Worm (Caenorhabditis elegans) whole organism, young adult: ENCODE measurements around the gene ttr-42.

Source experiments
- D2030.7 ChIP-seq: fragments of 200-800 bp; sonication (Bioruptor generic); IDR thresholded peaks from 2 replicates; pipeline ENCODE4 v1.3.6; 2022; ENCODE audit warnings: missing genetic modification reagents, missing genetic modification characterization, missing compliant biosample characterization
- F23B12.7 ChIP-seq: sonication (generic microtip); optimal IDR thresholded peaks from 2 replicates; lab custom pipeline; 2017; ENCODE audit warnings: missing genetic modification characterization, mild to moderate bottlenecking, missing compliant biosample characterization, antibody characterized with exemption, moderate library complexity; ENCODE audit not compliant: insufficient read depth
- F52B5.7 ChIP-seq: sonication (generic microtip); optimal IDR thresholded peaks from 2 replicates; lab custom pipeline; 2016; ENCODE audit warnings: mild to moderate bottlenecking, missing genetic modification characterization, missing compliant biosample characterization
- K12H6.12 ChIP-seq: fragments of 200-800 bp; sonication (Bioruptor generic); optimal IDR thresholded peaks from 2 replicates; lab custom pipeline; 2018; ENCODE audit warnings: mild to moderate bottlenecking, missing genetic modification characterization, missing compliant biosample characterization
- T07F8.4 ChIP-seq: sonication (generic microtip); optimal IDR thresholded peaks from 2 replicates; lab custom pipeline; 2016; ENCODE audit warnings: mild to moderate bottlenecking, missing genetic modification characterization, moderate library complexity, missing compliant biosample characterization
- Y53F4B.3 ChIP-seq: fragments of 200-800 bp; sonication (Bioruptor generic); IDR thresholded peaks from 2 replicates; pipeline ENCODE4 v1.3.6; 2022; ENCODE audit warnings: missing genetic modification reagents, missing genetic modification characterization, missing compliant biosample characterization
- Y79H2A.3 ChIP-seq: fragments of 200-800 bp; sonication (Bioruptor generic); conservative IDR thresholded peaks from 2 replicates; pipeline ENCODE4 v1.3.6; 2022; ENCODE audit warnings: missing genetic modification reagents, missing genetic modification characterization, missing compliant biosample characterization
- Y95B8A.8 ChIP-seq: fragments of 200-800 bp; sonication (Bioruptor generic); IDR thresholded peaks from 2 replicates; pipeline ENCODE4 v1.3.6; 2022; ENCODE audit warnings: missing genetic modification reagents, missing genetic modification characterization, missing compliant biosample characterization
- aptf-2 ChIP-seq: fragments of 200-800 bp; sonication (Bioruptor generic); conservative IDR thresholded peaks from 2 replicates; pipeline ENCODE4 v1.3.6; 2022; ENCODE audit warnings: missing genetic modification reagents, missing genetic modification characterization, missing compliant biosample characterization
- aptf-3 ChIP-seq: fragments of 200-800 bp; sonication (Bioruptor generic); IDR thresholded peaks from 2 replicates; pipeline ENCODE4 v1.3.6; 2022; ENCODE audit warnings: missing genetic modification characterization, missing compliant biosample characterization
- atf-7 ChIP-seq: sonication (generic microtip); optimal IDR thresholded peaks from 2 replicates; lab custom pipeline; 2017; ENCODE audit warnings: mild to moderate bottlenecking, missing genetic modification characterization, missing compliant biosample characterization
- athp-1 ChIP-seq: sonication (generic microtip); optimal IDR thresholded peaks from 2 replicates; lab custom pipeline; 2017; ENCODE audit warnings: mild to moderate bottlenecking, missing genetic modification characterization, missing compliant biosample characterization
- attf-5 ChIP-seq: fragments of 200-800 bp; sonication (Bioruptor generic); optimal IDR thresholded peaks from 2 replicates; lab custom pipeline; 2018; ENCODE audit warnings: mild to moderate bottlenecking, missing genetic modification characterization, missing compliant biosample characterization
- ccch-3 ChIP-seq: fragments of 200-800 bp; sonication (Bioruptor generic); optimal IDR thresholded peaks from 2 replicates; lab custom pipeline; 2018; ENCODE audit warnings: mild to moderate bottlenecking, missing genetic modification characterization, missing compliant biosample characterization
- cebp-2 ChIP-seq: fragments of 200-800 bp; sonication (Bioruptor generic); IDR thresholded peaks from 2 replicates; pipeline ENCODE4 v1.3.6; 2022; ENCODE audit warnings: missing genetic modification characterization, missing compliant biosample characterization
- chd-7 ChIP-seq: sonication (generic microtip); optimal IDR thresholded peaks from 2 replicates; lab custom pipeline; 2016; ENCODE audit warnings: mild to moderate bottlenecking, missing genetic modification characterization, moderate library complexity, missing compliant biosample characterization
- dpff-1 ChIP-seq: sonication (generic microtip); optimal IDR thresholded peaks from 2 replicates; lab custom pipeline; 2017; ENCODE audit warnings: mild to moderate bottlenecking, missing genetic modification characterization, missing compliant biosample characterization
- dpl-1 ChIP-seq: fragments of 150-350 bp; optimal IDR thresholded peaks from 2 replicates; lab custom pipeline; 2014; ENCODE audit warnings: missing biosample characterization, missing genetic modification reagents, missing genetic modification characterization
- egl-18 ChIP-seq: fragments of 200-800 bp; sonication (Bioruptor generic); IDR thresholded peaks from 2 replicates; pipeline ENCODE4 v1.3.6; 2022; ENCODE audit warnings: missing genetic modification reagents, missing genetic modification characterization, missing compliant biosample characterization
- egrh-3 ChIP-seq: fragments of 200-800 bp; sonication (Bioruptor generic); IDR thresholded peaks from 2 replicates; pipeline ENCODE4 v1.3.6; 2022; ENCODE audit warnings: missing genetic modification reagents, missing genetic modification characterization, missing compliant biosample characterization
- gei-17 ChIP-seq: fragments of 200-800 bp; sonication (Bioruptor generic); optimal IDR thresholded peaks from 2 replicates; lab custom pipeline; 2018; ENCODE audit warnings: mild to moderate bottlenecking, missing genetic modification characterization, missing compliant biosample characterization
- hlh-12 ChIP-seq: sonication (generic microtip); optimal IDR thresholded peaks from 2 replicates; lab custom pipeline; 2016; ENCODE audit warnings: missing genetic modification characterization, missing compliant biosample characterization
- hlh-26 ChIP-seq: fragments of 200-800 bp; sonication (Bioruptor generic); conservative IDR thresholded peaks from 2 replicates; pipeline ENCODE4 v1.3.6; 2022; ENCODE audit warnings: missing genetic modification reagents, missing genetic modification characterization, missing compliant biosample characterization
- hmg-1.2 ChIP-seq: fragments of 200-800 bp; sonication (Bioruptor generic); IDR thresholded peaks from 2 replicates; pipeline ENCODE4 v1.3.6; 2022; ENCODE audit warnings: missing genetic modification reagents, missing genetic modification characterization, missing compliant biosample characterization
- lin-40 ChIP-seq: sonication (generic microtip); optimal IDR thresholded peaks from 2 replicates; lab custom pipeline; 2016; ENCODE audit warnings: missing genetic modification characterization, mild to moderate bottlenecking, missing compliant biosample characterization, missing genotype, missing genetic modification reagents
- lsl-1 ChIP-seq: fragments of 200-800 bp; sonication (Bioruptor generic); optimal IDR thresholded peaks from 2 replicates; lab custom pipeline; 2018; ENCODE audit warnings: mild to moderate bottlenecking, missing genetic modification characterization, moderate library complexity, missing compliant biosample characterization
- madf-10 ChIP-seq: sonication (generic microtip); optimal IDR thresholded peaks from 2 replicates; lab custom pipeline; 2016; ENCODE audit warnings: mild to moderate bottlenecking, missing genetic modification characterization, missing compliant biosample characterization
- madf-8 ChIP-seq: fragments of 200-800 bp; sonication (Bioruptor generic); conservative IDR thresholded peaks from 2 replicates; pipeline ENCODE4 v1.3.6; 2022; ENCODE audit warnings: missing genetic modification reagents, missing genetic modification characterization, missing compliant biosample characterization
- nfya-1 ChIP-seq: sonication (generic microtip); optimal IDR thresholded peaks from 2 replicates; lab custom pipeline; 2017; ENCODE audit warnings: antibody characterized with exemption, missing compliant biosample characterization, missing genetic modification characterization, borderline replicate concordance; ENCODE audit not compliant: insufficient read depth
- nhr-80 ChIP-seq: sonication (generic microtip); optimal IDR thresholded peaks from 2 replicates; lab custom pipeline; 2016; ENCODE audit warnings: missing genetic modification characterization, missing compliant biosample characterization
- rec-8 ChIP-seq, 2 experiments: sonication (generic microtip); optimal IDR thresholded peaks; 2 replicates each; lab custom pipeline; 2016; ENCODE audit warnings: mild to moderate bottlenecking in 2 of 2, missing genetic modification characterization in 2 of 2, missing genetic modification reagents in 2 of 2, missing genotype in 2 of 2, missing biosample characterization in 1 of 2, missing compliant biosample characterization in 1 of 2, moderate library complexity in 1 of 2
- rpc-1 ChIP-seq, 2 experiments: fragments of 150-350 bp in 1 of 2; sonication (generic microtip) in 1 of 2; optimal IDR thresholded peaks; 2 replicates each; lab custom pipeline; 2014 to 2018; ENCODE audit warnings: missing biosample characterization in 1 of 2, missing genetic modification characterization in 1 of 2, missing genetic modification reagents in 1 of 2, missing genotype in 1 of 2
- sdz-38 ChIP-seq: sonication (generic microtip); optimal IDR thresholded peaks from 2 replicates; lab custom pipeline; 2016; ENCODE audit warnings: missing genotype, missing genetic modification characterization, missing compliant biosample characterization
- sea-2 ChIP-seq: fragments of 200-800 bp; sonication (Bioruptor generic); IDR thresholded peaks from 2 replicates; pipeline ENCODE4 v1.3.6; 2022; ENCODE audit warnings: missing genetic modification characterization, missing compliant biosample characterization
- snpc-1.3 ChIP-seq: sonication (generic microtip); optimal IDR thresholded peaks from 2 replicates; lab custom pipeline; 2017; ENCODE audit warnings: missing genetic modification characterization, mild to moderate bottlenecking, missing compliant biosample characterization, antibody characterized with exemption, moderate library complexity, missing genotype, missing genetic modification reagents; ENCODE audit not compliant: insufficient read depth
- snpc-4 ChIP-seq, 5 experiments: fragments of 150-350 bp in 1 of 5; sonication (generic microtip) in 4 of 5; optimal IDR thresholded peaks; 2 replicates each; lab custom pipeline; 2014 to 2018; ENCODE audit warnings: missing genetic modification characterization in 5 of 5, missing biosample characterization in 3 of 5, antibody characterized with exemption in 2 of 5, mild to moderate bottlenecking in 2 of 5, missing compliant biosample characterization in 2 of 5, missing genotype in 2 of 5, moderate library complexity in 2 of 5, missing genetic modification reagents in 1 of 5
- tlf-1 ChIP-seq: fragments of 200-800 bp; sonication (Bioruptor generic); optimal IDR thresholded peaks from 2 replicates; lab custom pipeline; 2018; ENCODE audit warnings: mild to moderate bottlenecking, missing genetic modification characterization, missing compliant biosample characterization
- zfh-2 ChIP-seq: fragments of 200-800 bp; sonication (Bioruptor generic); conservative IDR thresholded peaks from 2 replicates; pipeline ENCODE4 v1.3.6; 2022; ENCODE audit warnings: missing genetic modification reagents, missing genetic modification characterization, missing compliant biosample characterization
- zim-3 ChIP-seq: sonication (generic microtip); optimal IDR thresholded peaks from 2 replicates; lab custom pipeline; 2017; ENCODE audit warnings: mild to moderate bottlenecking, missing genetic modification characterization, moderate library complexity, missing compliant biosample characterization
- ztf-18 ChIP-seq: sonication (generic microtip); optimal IDR thresholded peaks from 2 replicates; lab custom pipeline; 2016; ENCODE audit warnings: missing genotype, mild to moderate bottlenecking, missing genetic modification characterization, missing compliant biosample characterization
- ztf-28 ChIP-seq: fragments of 200-800 bp; sonication (Bioruptor generic); IDR thresholded peaks from 2 replicates; pipeline ENCODE4 v1.3.6; 2022; ENCODE audit warnings: missing genetic modification reagents, missing genetic modification characterization, missing compliant biosample characterization

The ttr-42 gene

ce11 chrX:2549322-2549721, 28.2 kb upstream of the ttr-42 start (continued):
- TF ChIP-seq Y79H2A.3 (GFP tag; lab: Robert Waterston, UW) (no peak), tlf-1 (GFP tag; lab: Kevin White, UChicago) (peak; percentile 33)

DNA sequence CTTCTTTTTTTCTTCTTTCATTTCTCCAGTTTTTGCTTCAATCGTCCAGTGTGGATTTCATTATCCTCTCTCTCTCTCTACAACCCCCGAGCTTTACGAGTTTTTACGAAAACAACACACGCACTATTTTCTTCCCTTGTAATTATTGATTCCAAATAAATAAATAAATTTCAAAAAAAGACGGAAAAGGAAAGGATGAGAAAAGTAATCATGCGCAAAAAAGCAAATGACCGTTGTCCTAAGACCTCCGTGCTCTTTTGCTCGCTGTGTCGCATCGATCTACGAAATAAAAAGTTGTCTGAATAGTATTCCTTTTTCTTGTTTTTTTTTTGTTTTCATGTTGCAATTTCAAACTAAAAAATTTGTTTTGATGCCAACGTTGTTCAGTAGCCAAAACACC, 26.9 kb upstream of the ttr-42 start:
- TF ChIP-seq rec-8 (tag; optimal IDR thresholded peaks at IDR 0.05; lab: Kevin White, UChicago), result no peak
- TF ChIP-seq dpl-1 (GFP tag; lab: Kevin White, UChicago), result no peak
- TF ChIP-seq lin-40 (tag; lab: Kevin White, UChicago), result no peak
- no peak for TF ChIP-seq T07F8.4 (tag; lab: Kevin White, UChicago)
- TF ChIP-seq K12H6.12, result no peak
- no peak for TF ChIP-seq aptf-3
- no peak for TF ChIP-seq ccch-3
- TF ChIP-seq zim-3 (tag; lab: Kevin White, UChicago), result no peak
- no peak for TF ChIP-seq chd-7
- TF ChIP-seq snpc-4 (GFP tag; optimal IDR thresholded peaks at IDR 0.05; lab: Kevin White, UChicago), result no peak
- no peak for TF ChIP-seq snpc-4 (tag; optimal IDR thresholded peaks at IDR 0.05; lab: Kevin White, UChicago)
- TF ChIP-seq egl-18 (GFP tag; lab: Robert Waterston, UW), result no peak
- TF ChIP-seq nfya-1, result no peak

ce11 chrX:2551450-2551849, 26.1 kb upstream of the ttr-42 start:
- TF ChIP-seq sea-2 (GFP tag; lab: Robert Waterston, UW) (0 out of 2 replicates have a peak, but pooled peaks have one; percentile 41), Y79H2A.3 (GFP tag; lab: Robert Waterston, UW) (no peak), ztf-18 (tag; lab: Kevin White, UChicago) (no peak), egrh-3 (0 out of 2 replicates have a peak, but pooled peaks have one; percentile 8), hlh-26 (no peak), cebp-2 (GFP tag; lab: Robert Waterston, UW) (0 out of 2 replicates have a peak, but pooled peaks have one; percentile 38), zfh-2 (peak; percentile 79), snpc-4 (GFP tag; optimal IDR thresholded peaks at IDR 0.05; lab: Kevin White, UChicago) (no peak), snpc-4 (tag; optimal IDR thresholded peaks at IDR 0.05; lab: Kevin White, UChicago) (peak in 2 of 4 experiments; percentile 59 to 74), sdz-38 (no peak)

- TF ChIP-seq ztf-28 (GFP tag; lab: Robert Waterston, UW) (no peak), Y53F4B.3 (GFP tag; lab: Robert Waterston, UW) (no peak), F52B5.7 (tag; lab: Kevin White, UChicago) (no peak), atf-7 (tag; lab: Kevin White, UChicago) (no peak), hlh-12 (tag; lab: Kevin White, UChicago) (no peak), rpc-1 (optimal IDR thresholded peaks at IDR 0.05; lab: Kevin White, UChicago) (no peak), rpc-1 (tag; optimal IDR thresholded peaks at IDR 0.05; lab: Kevin White, UChicago) (no peak), athp-1 (tag; lab: Kevin White, UChicago) (no peak), gei-17 (GFP tag; lab: Kevin White, UChicago) (no peak), D2030.7 (GFP tag; lab: Robert Waterston, UW) (peak; percentile 24; the same call in 1 of the 2 replicates), chd-7 (no peak), hmg-1.2 (GFP tag; lab: Robert Waterston, UW) (peak; percentile 15; the same call in 1 of the 2 replicates), zfh-2 (0 out of 2 replicates have a peak, but pooled peaks have one; percentile 31)
These were observed 25.3 kb upstream of the ttr-42 start, which contains the start of gene aat-3 for ce11 chrX:2552210-2552674. TSS of gene aat-3 (plus strand) at chrX:2552260.

DNA sequence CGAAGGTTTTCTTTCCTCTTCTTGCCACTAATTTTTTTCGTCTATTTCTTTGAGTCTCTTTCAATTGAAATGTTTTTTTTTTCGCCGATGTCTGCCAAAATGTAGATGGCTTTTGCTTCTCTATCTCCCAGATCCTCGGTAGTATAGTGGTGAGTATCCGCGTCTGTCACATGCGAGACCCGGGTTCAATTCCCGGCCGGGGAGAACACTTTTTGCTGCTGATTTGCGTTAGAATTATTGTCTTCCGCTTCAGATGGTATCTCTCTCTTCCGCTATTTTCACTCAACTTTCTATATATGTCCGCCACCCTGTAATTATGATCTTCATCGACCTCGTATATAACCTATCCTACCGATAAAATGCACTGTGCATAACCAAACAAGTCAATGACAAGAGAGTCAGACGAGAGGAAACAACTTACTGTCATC, 24.1 kb upstream of the ttr-42 start:
- peak; percentile 45 for TF ChIP-seq nhr-80 (tag; lab: Kevin White, UChicago)
- TF ChIP-seq attf-5, result peak; percentile 62
- TF ChIP-seq madf-8, result no peak
- peak; percentile 8 for TF ChIP-seq F23B12.7 (tag; lab: Kevin White, UChicago)
- TF ChIP-seq lsl-1 (GFP tag; lab: Kevin White, UChicago), result no peak
- TF ChIP-seq zim-3 (tag; lab: Kevin White, UChicago), result no peak
- TF ChIP-seq snpc-1.3 (tag; lab: Kevin White, UChicago), result peak; percentile 93
- TF ChIP-seq rec-8 (tag; optimal IDR thresholded peaks at IDR 0.05; lab: Kevin White, UChicago), result peak; percentile 80 to 85
- peak; percentile 68 for TF ChIP-seq madf-10
- no peak for TF ChIP-seq Y95B8A.8 (GFP tag; lab: Robert Waterston, UW)
- no peak for TF ChIP-seq aptf-2
- TF ChIP-seq dpff-1 (tag; lab: Kevin White, UChicago), result no peak
